Worm (Caenorhabditis elegans) whole organism, L4/young adult: ENCODE measurements around the gene trx-3.

ENCODE experiments used
- W03F9.2 ChIP-seq: fragments of 150-350 bp; optimal IDR thresholded peaks from 2 replicates; lab custom pipeline; 2014; ENCODE audit warnings: missing biosample characterization, missing genetic modification characterization
- dao-5 ChIP-seq: sonication (generic microtip); optimal IDR thresholded peaks from 2 replicates; lab custom pipeline; 2016; ENCODE audit warnings: missing genotype, missing genetic modification characterization, moderate library complexity, missing compliant biosample characterization
- him-1 ChIP-seq: sonication (generic microtip); optimal IDR thresholded peaks from 2 replicates; lab custom pipeline; 2016; ENCODE audit warnings: missing genotype, missing genetic modification reagents, missing genetic modification characterization, missing compliant biosample characterization

- TF ChIP-seq dao-5 (tag; lab: Kevin White, UChicago) (no peak), him-1 (tag; lab: Kevin White, UChicago) (no peak), W03F9.2 (tag; lab: Kevin White, UChicago) (no peak)
Measured at ce11 chrIV:4478612-4479011, 8.2 kb upstream of the trx-3 start.
